Worm (Caenorhabditis elegans) whole organism, young adult: ENCODE measurements around the gene Y27F2A.6.

ENCODE experiments used
- F49E8.2 ChIP-seq: sonication (generic microtip); optimal IDR thresholded peaks from 3 replicates; lab custom pipeline; 2017; ENCODE audit warnings: missing genetic modification characterization, mild to moderate bottlenecking, missing compliant biosample characterization, antibody characterized with exemption, moderate library complexity; ENCODE audit not compliant: insufficient read depth
- ama-1 ChIP-seq, 3 experiments: fragments of 150-350 bp in 1 of 3; sonication (generic microtip) in 2 of 3; optimal IDR thresholded peaks; 2 replicates each; lab custom pipeline; 2014 to 2018; ENCODE audit warnings: missing biosample characterization in 2 of 3, missing genetic modification characterization in 2 of 3, missing genetic modification reagents in 2 of 3
- him-1 ChIP-seq: sonication (generic microtip); optimal IDR thresholded peaks from 2 replicates; lab custom pipeline; 2016; ENCODE audit warnings: missing genotype, missing genetic modification reagents, missing genetic modification characterization, missing compliant biosample characterization
- hrde-1 ChIP-seq: sonication (generic microtip); optimal IDR thresholded peaks from 2 replicates; lab custom pipeline; 2016; ENCODE audit warnings: missing genetic modification characterization, mild to moderate bottlenecking, missing compliant biosample characterization, moderate library complexity, missing genotype, missing genetic modification reagents, borderline replicate concordance
- lir-1 ChIP-seq: fragments of 200-800 bp; sonication (Bioruptor generic); conservative IDR thresholded peaks from 2 replicates; pipeline ENCODE4 v1.3.6; 2022; ENCODE audit warnings: missing genetic modification reagents, missing genetic modification characterization, missing compliant biosample characterization
- madf-8 ChIP-seq: fragments of 200-800 bp; sonication (Bioruptor generic); conservative IDR thresholded peaks from 2 replicates; pipeline ENCODE4 v1.3.6; 2022; ENCODE audit warnings: missing genetic modification reagents, missing genetic modification characterization, missing compliant biosample characterization
- pbrm-1 ChIP-seq: fragments of 200-800 bp; sonication (Bioruptor generic); IDR thresholded peaks from 2 replicates; pipeline ENCODE4 v1.3.6; 2022; ENCODE audit warnings: missing genetic modification reagents, missing genetic modification characterization, missing compliant biosample characterization

- TF ChIP-seq ama-1 (optimal IDR thresholded peaks at IDR 0.05; lab: Kevin White, UChicago) (no peak), ama-1 (GFP tag; optimal IDR thresholded peaks at IDR 0.05; lab: Kevin White, UChicago) (no peak), F49E8.2 (tag; lab: Kevin White, UChicago) (no peak), madf-8 (no peak), hrde-1 (no peak), lir-1 (GFP tag; lab: Robert Waterston, UW) (no peak), him-1 (no peak), pbrm-1 (no peak)
Observed at ce11 chrII:3225780-3226179, 42.6 kb upstream of the Y27F2A.6 start, which contains the start of gene ZC239.17.
